Worm (Caenorhabditis elegans) whole organism, midembryonic: ENCODE measurements around the gene F11G11.13.
A peak's percentile ranks its signal among the peaks of the same experiment; 100 is the strongest.
"Not testable (repeated sequence)": the region's sequence is repeated elsewhere in the genome, so short reads cannot be mapped to it uniquely, and the experiment has no call there.

Experiments used
- T22C8.4 ChIP-seq: fragments of 200-800 bp; sonication (Bioruptor generic); IDR thresholded peaks from 2 replicates; pipeline ENCODE4 v1.3.6; 2022; ENCODE audit warnings: missing genetic modification characterization, missing compliant biosample characterization
- cog-1 ChIP-seq: sonication (generic microtip); optimal IDR thresholded peaks from 2 replicates; lab custom pipeline; 2016; ENCODE audit warnings: missing genetic modification characterization, missing compliant biosample characterization
- flt-1 ChIP-seq: fragments of 200-800 bp; sonication (Bioruptor generic); IDR thresholded peaks from 2 replicates; pipeline ENCODE4 v1.3.6; 2022; ENCODE audit warnings: missing genetic modification characterization, missing compliant biosample characterization
- klf-2 ChIP-seq: fragments of 200-800 bp; sonication (Bioruptor generic); conservative IDR thresholded peaks from 2 replicates; pipeline ENCODE4 v1.3.6; 2022; ENCODE audit warnings: missing genetic modification reagents, missing genetic modification characterization, missing compliant biosample characterization
- med-1 ChIP-seq: sonication (generic microtip); optimal IDR thresholded peaks from 2 replicates; lab custom pipeline; 2017; ENCODE audit warnings: missing genetic modification characterization, mild to moderate bottlenecking, missing compliant biosample characterization, antibody characterized with exemption, missing genetic modification reagents; ENCODE audit not compliant: insufficient read depth
- ref-1 ChIP-seq: fragments of 200-800 bp; sonication (Bioruptor generic); conservative IDR thresholded peaks from 2 replicates; pipeline ENCODE4 v1.3.6; 2022; ENCODE audit warnings: missing genetic modification reagents, missing genetic modification characterization, missing compliant biosample characterization
- tab-1 ChIP-seq: fragments of 200-800 bp; sonication (Bioruptor generic); IDR thresholded peaks from 2 replicates; pipeline ENCODE4 v1.3.6; 2022; ENCODE audit warnings: missing genetic modification characterization, missing compliant biosample characterization
- ztf-23 ChIP-seq: fragments of 200-800 bp; sonication (Bioruptor generic); IDR thresholded peaks from 2 replicates; pipeline ENCODE4 v1.3.6; 2022; ENCODE audit warnings: missing genetic modification reagents, missing genetic modification characterization, missing compliant biosample characterization
- ztf-29 ChIP-seq: fragments of 200-800 bp; sonication (Bioruptor generic); IDR thresholded peaks from 2 replicates; pipeline ENCODE4 v1.3.6; 2022; ENCODE audit warnings: missing genetic modification reagents, missing genetic modification characterization, missing compliant biosample characterization

F11G11.13 gene

DNA sequence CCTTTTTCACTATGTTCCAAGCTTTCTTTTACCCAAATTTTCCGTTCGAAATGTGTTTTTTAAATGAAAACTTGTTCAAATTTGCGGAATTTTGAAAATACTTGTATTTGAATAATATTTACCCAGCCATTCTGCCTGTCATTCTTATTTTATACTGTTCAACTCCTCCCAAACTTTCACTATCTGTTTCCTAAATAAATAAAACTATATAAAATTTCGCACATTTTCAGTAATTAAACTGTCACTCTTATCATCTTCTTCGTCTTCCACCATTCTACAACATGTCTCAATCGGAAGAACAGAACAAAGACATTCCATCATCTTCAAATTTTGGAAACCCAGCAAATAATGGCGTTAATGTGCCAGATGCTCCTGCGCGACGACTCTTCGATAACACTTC is 28.8 kb upstream of the F11G11.13 start, which contains the start of gene btbd-10:
Gene btbd-10, plus strand, starts transcription at position 231 of the 400 bp plus-strand sequence.
- TF ChIP-seq ref-1 (GFP tag; lab: Robert Waterston, UW) (no peak), cog-1 (no peak), T22C8.4 (GFP tag; lab: Robert Waterston, UW) (no peak), tab-1 (no peak), ztf-29 (GFP tag; lab: Robert Waterston, UW) (no peak), med-1 (no peak), klf-2 (no peak)

DNA sequence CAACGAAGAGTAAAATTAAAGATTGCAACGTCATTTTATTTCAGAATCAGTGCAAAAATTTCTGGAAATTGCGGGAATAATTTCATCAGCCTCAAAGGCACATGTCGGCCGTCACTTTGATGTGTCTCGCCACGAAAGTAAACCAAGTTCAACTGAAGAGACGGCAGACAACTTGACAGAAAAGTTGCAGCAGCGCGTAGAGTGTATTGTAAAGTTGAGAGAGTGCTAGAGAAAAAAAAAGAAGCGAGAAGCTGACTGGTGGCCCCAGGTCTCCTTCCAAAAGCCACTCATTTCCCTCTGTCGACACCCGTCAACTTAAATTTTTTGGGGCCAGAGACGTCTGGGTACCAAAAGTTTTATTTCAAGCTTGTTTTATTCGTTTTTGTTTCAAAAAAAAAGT is 28.3 kb upstream of the F11G11.13 start:
- TF ChIP-seq flt-1 (0 out of 2 replicates have a peak, but pooled peaks have one; percentile 7), ztf-29 (GFP tag; lab: Robert Waterston, UW) (peak; percentile 57; the same call in 1 of the 2 replicates), cog-1 (no peak)

DNA sequence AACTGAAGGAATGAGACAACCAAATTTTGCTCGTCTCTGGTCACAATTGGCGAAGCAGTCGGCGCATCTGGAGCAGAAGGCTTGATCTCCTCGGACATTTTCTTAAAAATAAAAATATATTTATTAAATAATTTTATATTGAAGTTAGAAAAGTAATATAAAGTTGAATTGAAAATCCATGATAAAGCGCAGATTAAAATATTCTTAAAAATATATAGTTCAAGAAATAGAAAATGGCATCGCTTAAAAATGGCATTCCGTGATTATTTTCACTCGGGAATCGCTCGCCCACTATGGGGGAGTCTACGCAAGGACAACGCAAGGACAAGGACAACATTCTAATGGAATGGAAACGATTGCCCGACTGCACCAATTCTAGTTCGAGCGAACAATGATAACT is 27.7 kb upstream of the F11G11.13 start, which contains the start of gene sgt-1:
Gene sgt-1, minus strand, starts transcription at position 101 of the 400 bp plus-strand sequence.
- not testable (repeated sequence) for TF ChIP-seq med-1; ztf-29 (GFP tag; lab: Robert Waterston, UW); flt-1

DNA sequence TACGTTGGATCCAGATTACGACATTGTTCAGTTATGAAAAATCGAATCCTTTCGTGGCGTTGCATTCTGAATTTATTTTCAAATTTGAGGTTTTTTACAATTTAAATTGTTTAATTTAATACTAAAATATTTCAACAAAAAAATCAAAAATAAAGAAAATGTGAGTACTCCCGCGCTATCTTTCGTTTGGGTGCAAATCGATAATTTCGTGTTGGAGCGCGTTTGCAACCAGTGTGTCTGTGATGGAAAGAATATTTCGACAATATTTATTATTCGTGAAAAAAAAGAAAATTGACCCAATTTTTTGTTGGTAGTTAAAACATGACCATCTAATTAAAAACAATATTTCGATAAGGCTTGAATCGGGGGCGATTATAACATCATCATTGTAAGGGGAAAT is 26.1 kb upstream of the F11G11.13 start, which contains the start of gene R05F9.9:
Gene R05F9.9, minus strand, starts transcription at position 66 of the 400 bp plus-strand sequence.
- TF ChIP-seq tab-1 (no peak), med-1 (no peak), T22C8.4 (GFP tag; lab: Robert Waterston, UW) (peak; percentile 80)

DNA sequence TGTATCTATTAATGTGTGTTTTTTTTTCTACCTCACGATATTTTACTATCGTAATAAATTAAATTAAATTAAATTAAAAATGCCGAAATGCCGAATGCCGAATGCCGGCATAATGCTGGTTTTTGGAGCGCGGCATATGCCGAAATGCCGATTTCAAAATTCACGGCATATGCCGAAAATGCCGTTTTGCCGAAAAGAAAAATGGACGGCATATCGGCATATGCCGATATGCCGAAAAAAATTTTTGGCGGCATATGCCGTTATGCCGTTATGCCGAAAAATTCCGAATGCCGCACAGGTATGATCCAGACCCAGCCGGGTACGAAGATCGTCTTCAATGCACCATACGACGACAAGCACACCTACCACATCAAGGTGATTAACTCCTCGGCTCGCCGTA is 22.6 kb upstream of the F11G11.13 start, which contains the start of gene msp-32:
Gene msp-32, plus strand, starts transcription at position 301 of the 400 bp plus-strand sequence.
- not testable (repeated sequence) for TF ChIP-seq T22C8.4 (GFP tag; lab: Robert Waterston, UW); cog-1; ztf-23

DNA sequence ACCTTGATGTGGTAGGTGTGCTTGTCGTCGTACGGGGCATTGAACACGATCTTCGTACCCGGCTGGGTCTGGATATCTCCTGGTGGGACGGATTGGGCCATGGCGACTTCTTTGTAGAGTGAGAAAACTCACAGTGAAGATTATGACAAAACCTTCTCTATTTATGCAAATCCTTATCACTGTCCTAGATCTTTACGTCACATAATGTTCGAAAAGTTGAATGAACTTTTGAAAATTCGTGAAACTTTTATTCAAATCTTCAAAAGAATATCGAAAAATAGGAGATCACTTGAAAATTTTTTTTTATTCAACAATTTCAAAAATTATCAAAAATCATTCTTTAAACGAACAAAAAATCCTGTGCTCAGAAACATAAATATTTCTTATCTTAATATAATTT is 16.6 kb upstream of the F11G11.13 start, which contains the start of gene msp-33:
Gene msp-33, minus strand, starts transcription at position 101 of the 400 bp plus-strand sequence.
- TF ChIP-seq klf-2 (no peak), tab-1 (no peak), ztf-29 (GFP tag; lab: Robert Waterston, UW) (no peak), med-1 (no peak), ztf-23 (no peak), ref-1 (GFP tag; lab: Robert Waterston, UW) (no peak), T22C8.4 (GFP tag; lab: Robert Waterston, UW) (no peak), flt-1 (no peak), cog-1 (no peak)

DNA sequence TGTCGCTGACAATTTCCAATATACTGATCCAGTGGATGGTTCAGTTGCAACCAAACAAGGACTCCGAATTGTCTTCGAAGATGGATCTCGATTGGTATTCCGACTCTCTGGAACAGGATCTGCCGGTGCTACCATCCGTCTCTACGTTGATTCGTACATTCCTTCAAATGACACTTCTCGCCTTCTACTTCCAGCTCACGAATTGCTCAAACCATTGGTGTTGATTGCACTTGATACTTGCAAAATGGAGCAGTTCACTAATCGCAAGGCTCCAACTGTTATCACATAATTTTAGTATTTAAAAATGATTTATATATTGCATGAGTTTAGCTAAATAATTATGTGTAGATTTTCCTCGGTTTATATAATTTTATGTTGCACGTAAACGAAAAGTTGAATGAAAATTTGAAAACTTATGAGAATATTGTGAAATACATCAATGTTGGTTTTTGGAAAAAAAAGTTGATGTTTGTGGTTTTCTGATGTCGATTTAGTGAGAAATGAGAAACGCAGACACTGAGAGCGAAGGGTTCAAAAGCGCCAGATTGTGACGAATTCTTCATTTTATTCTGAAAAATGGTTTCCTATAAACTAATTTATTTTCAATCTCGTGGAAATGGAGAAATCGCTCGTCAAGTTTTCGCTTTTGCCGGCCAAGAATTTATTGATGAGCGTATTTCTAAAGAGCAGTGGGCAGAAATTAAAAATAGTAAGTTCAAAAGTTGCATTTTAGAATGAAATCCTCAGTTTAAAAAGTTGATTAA is 15.2 kb upstream of the F11G11.13 start, which contains the start of gene gst-9:
Gene gst-9, plus strand, starts transcription at position 574 of the 764 bp plus-strand sequence.
- TF ChIP-seq ref-1 (GFP tag; lab: Robert Waterston, UW) (no peak), flt-1 (no peak), cog-1 (no peak), ztf-29 (GFP tag; lab: Robert Waterston, UW) (no peak), T22C8.4 (GFP tag; lab: Robert Waterston, UW) (no peak), klf-2 (no peak), ztf-23 (no peak), med-1 (no peak), tab-1 (no peak)

DNA sequence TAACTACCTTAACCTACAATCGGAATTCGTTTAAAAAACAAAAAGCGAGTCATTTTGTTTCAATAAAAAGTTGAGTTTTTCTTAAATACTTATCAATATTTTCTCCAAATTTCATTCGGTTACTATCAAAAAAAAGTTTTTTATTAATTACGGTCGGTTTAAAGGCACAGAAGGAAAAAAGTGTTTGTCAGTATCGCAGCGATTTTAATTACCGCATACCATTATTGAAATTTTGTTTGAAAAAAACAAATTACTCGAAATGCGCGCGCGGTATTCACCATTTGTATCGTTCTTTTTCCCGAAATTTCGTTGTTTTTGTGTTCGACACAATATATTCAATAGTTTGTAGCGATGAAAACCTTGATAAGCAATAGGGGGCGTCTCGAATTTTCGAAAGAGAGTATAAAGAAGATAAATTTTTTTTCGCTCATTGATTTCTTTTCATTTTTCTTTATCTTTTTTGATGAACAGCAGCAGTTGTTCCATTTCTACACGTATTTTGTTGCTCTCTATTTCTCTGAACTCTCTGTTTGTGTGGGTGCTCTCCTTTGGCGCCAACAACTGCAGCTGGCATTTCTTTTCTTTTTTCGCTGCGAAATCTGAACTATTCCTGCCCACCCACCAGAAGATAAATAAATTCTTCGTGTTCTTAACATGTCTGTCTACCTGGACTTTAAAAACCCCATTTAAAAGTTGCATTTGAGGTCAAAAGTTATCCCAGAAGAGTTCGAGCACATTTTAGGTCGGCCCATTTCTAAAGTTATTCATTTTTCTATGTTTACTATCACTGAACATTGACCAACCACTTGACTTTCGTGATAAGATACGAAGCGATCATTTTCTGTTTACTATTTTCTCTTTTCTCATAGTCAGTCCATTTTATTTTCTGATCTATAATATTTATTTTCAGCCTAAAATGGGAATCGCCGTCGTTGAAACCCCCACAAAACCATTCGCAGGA is 12.8 kb upstream of the F11G11.13 start, which contains the start of gene pgm-1:
Gene pgm-1, plus strand, starts transcription at position 911 of the 961 bp plus-strand sequence.
- TF ChIP-seq T22C8.4 (GFP tag; lab: Robert Waterston, UW) (no peak), ztf-29 (GFP tag; lab: Robert Waterston, UW) (no peak), klf-2 (no peak), flt-1 (no peak), med-1 (no peak), tab-1 (no peak), cog-1 (no peak), ztf-23 (no peak), ref-1 (GFP tag; lab: Robert Waterston, UW) (no peak)

DNA sequence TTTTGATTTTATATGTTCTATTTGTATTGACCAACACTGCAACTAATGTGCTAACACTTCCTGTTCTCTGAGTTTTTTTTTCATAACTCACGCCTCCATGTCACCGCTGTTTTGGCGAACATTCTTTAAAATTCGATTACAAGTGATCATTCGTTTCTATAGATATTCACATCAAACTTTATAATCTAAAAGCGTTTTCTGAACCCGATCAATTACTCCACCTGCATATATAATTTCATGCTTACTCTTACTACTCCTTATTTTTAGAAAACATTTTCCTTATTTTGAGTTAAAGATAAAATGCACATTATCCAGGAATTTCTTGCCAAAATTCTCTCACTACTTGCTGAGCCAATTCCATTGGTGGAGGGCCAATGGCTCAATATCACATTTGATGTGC is 10.0 kb upstream of the F11G11.13 start, which contains the start of gene R05F9.7:
Gene R05F9.7, plus strand, starts transcription at position 301 of the 400 bp plus-strand sequence.
- TF ChIP-seq cog-1 (no peak), ztf-23 (no peak), ref-1 (GFP tag; lab: Robert Waterston, UW) (no peak), ztf-29 (GFP tag; lab: Robert Waterston, UW) (no peak), flt-1 (no peak), T22C8.4 (GFP tag; lab: Robert Waterston, UW) (no peak)

DNA sequence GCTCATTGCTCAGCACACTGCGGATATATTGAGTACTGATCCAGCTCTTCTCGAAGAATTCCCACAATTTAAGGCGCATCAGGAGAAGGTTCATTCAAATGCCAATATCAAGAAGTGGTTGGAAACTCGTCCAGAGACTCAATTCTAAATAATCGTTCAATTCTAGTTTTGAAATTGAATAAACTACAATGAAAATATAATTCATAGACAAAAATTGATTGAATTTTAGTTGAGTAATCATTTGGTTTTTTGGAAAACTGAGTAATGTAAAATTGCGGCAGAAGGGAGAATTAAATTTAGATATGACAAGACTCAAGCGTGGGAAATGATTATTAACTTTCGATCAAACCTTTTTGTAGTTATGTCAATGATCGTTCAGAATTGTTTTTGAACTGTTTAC is 8.4 kb upstream of the F11G11.13 start:
- TF ChIP-seq T22C8.4 (GFP tag; lab: Robert Waterston, UW) = no peak
- TF ChIP-seq ref-1 (GFP tag; lab: Robert Waterston, UW) = no peak
- TF ChIP-seq tab-1 = no peak
- TF ChIP-seq flt-1 = no peak
- TF ChIP-seq ztf-29 (GFP tag; lab: Robert Waterston, UW) = no peak
- no peak for TF ChIP-seq cog-1
- TF ChIP-seq ztf-23 = no peak
- TF ChIP-seq med-1 = no peak
- TF ChIP-seq klf-2 = no peak
